Fruit fly (Drosophila melanogaster) whole organism, pupa: ENCODE measurements around the gene ppk30.

Experiments
- CG10348 ChIP-seq: fragments of 200-800 bp; sonication (Bioruptor generic); IDR thresholded peaks from 2 replicates; pipeline ENCODE4 v1.3.6; 2022; ENCODE audit warnings: missing biosample characterization, missing genetic modification characterization
- CG12605 ChIP-seq: fragments of 200-800 bp; sonication (Bioruptor generic); IDR thresholded peaks from 2 replicates; pipeline ENCODE4 v1.3.6; 2022; ENCODE audit warnings: missing biosample characterization, missing genetic modification characterization
- CG14655 ChIP-seq: fragments of 200-800 bp; sonication (Bioruptor generic); optimal IDR thresholded peaks from 3 replicates; lab custom pipeline; 2017; ENCODE audit warnings: mild to moderate bottlenecking, missing biosample characterization, missing genetic modification reagents, missing genetic modification characterization
- CG8159 ChIP-seq: fragments of 200-800 bp; sonication (Bioruptor generic); optimal IDR thresholded peaks from 3 replicates; lab custom pipeline; 2018; ENCODE audit warnings: missing biosample characterization, mild to moderate bottlenecking, missing genetic modification characterization, moderate library complexity
- CG9948 ChIP-seq: fragments of 200-800 bp; sonication (Bioruptor generic); optimal IDR thresholded peaks from 2 replicates; lab custom pipeline; 2018; ENCODE audit warnings: missing biosample characterization, mild to moderate bottlenecking, missing genetic modification characterization, moderate library complexity
- EcR ChIP-seq: fragments of 200-800 bp; sonication (Bioruptor generic); optimal IDR thresholded peaks from 3 replicates; lab custom pipeline; 2019; ENCODE audit warnings: missing biosample characterization, missing genetic modification characterization, mild to moderate bottlenecking, moderate library complexity, missing genetic modification reagents
- Snoo ChIP-seq: fragments of 200-800 bp; sonication (Bioruptor generic); optimal IDR thresholded peaks from 3 replicates; lab custom pipeline; 2017; ENCODE audit warnings: missing biosample characterization, mild to moderate bottlenecking, missing genetic modification characterization, inconsistent platforms
- fd96Ca ChIP-seq: fragments of 200-800 bp; sonication (Bioruptor generic); IDR thresholded peaks from 3 replicates; pipeline ENCODE4 v1.3.6; 2022; ENCODE audit warnings: missing biosample characterization, missing genetic modification characterization

dm6 chr3R:29668777-29669176 lies at the start of gene ppk30, which contains the start of gene ppk20:
- TF ChIP-seq CG9948 (no peak), EcR (GFP tag; lab: Kevin White, UChicago) (no peak), CG8159 (tag; lab: Kevin White, UChicago) (no peak), CG10348 (GFP tag; lab: Robert Waterston, UW) (no peak), CG12605 (no peak), CG14655 (GFP tag; lab: Kevin White, UChicago) (no peak), fd96Ca (no peak), Snoo (tag; lab: Kevin White, UChicago) (no peak)
